Fruit fly (Drosophila melanogaster) whole organism, embryonic: ENCODE data around the gene Pgant8.

Experiments used
- Awh ChIP-seq: fragments of 200-800 bp; sonication (Bioruptor generic); IDR thresholded peaks from 2 replicates; pipeline ENCODE4, ENCODE4 v1.3.6; 2022; ENCODE audit warnings: missing biosample characterization, missing genetic modification characterization
- CG10321 ChIP-seq: fragments of 200-800 bp; sonication (Bioruptor generic); IDR thresholded peaks from 2 replicates; pipeline ENCODE4 v1.3.6; 2022; ENCODE audit warnings: missing biosample characterization, missing genetic modification characterization
- CG11398 ChIP-seq: fragments of 200-800 bp; sonication (Bioruptor generic); optimal IDR thresholded peaks from 2 replicates; lab custom pipeline; 2016; ENCODE audit warnings: missing biosample characterization, missing genetic modification characterization
- CG12104 ChIP-seq: fragments of 200-800 bp; sonication (Bioruptor generic); optimal IDR thresholded peaks from 3 replicates; lab custom pipeline; 2016; ENCODE audit warnings: missing biosample characterization, missing genetic modification characterization
- CG12155 ChIP-seq: fragments of 200-800 bp; sonication (Bioruptor generic); optimal IDR thresholded peaks from 3 replicates; lab custom pipeline; 2016; ENCODE audit warnings: missing biosample characterization, missing genetic modification characterization
- CG12659 ChIP-seq: fragments of 200-800 bp; sonication (Bioruptor generic); optimal IDR thresholded peaks from 3 replicates; lab custom pipeline; 2017; ENCODE audit warnings: mild to moderate bottlenecking, missing biosample characterization, missing genetic modification reagents, missing genetic modification characterization
- CG12744 ChIP-seq: fragments of 200-800 bp; sonication (Bioruptor generic); optimal IDR thresholded peaks from 2 replicates; lab custom pipeline; 2016; ENCODE audit warnings: missing biosample characterization, missing genetic modification characterization
- CG13123 ChIP-seq: fragments of 200-800 bp; sonication (Bioruptor generic); optimal IDR thresholded peaks from 2 replicates; lab custom pipeline; 2016; ENCODE audit warnings: missing biosample characterization, missing genetic modification characterization
- CG13624 ChIP-seq: fragments of 200-800 bp; sonication (Bioruptor generic); optimal IDR thresholded peaks from 2 replicates; lab custom pipeline; 2016; ENCODE audit warnings: missing biosample characterization, missing genetic modification characterization
- CG14667 ChIP-seq: fragments of 200-800 bp; sonication (Bioruptor generic); IDR thresholded peaks from 2 replicates; pipeline ENCODE4 v1.3.6; 2022; ENCODE audit warnings: missing biosample characterization, missing genetic modification characterization
- CG1529 ChIP-seq: fragments of 200-800 bp; sonication (Bioruptor generic); optimal IDR thresholded peaks from 3 replicates; lab custom pipeline; 2018; ENCODE audit warnings: missing biosample characterization, missing genetic modification characterization
- CG18262 ChIP-seq: fragments of 200-800 bp; optimal IDR thresholded peaks from 3 replicates; lab custom pipeline; 2019; ENCODE audit warnings: missing biosample characterization, mild to moderate bottlenecking, missing genetic modification characterization, moderate library complexity
- CG18476 ChIP-seq: fragments of 200-800 bp; sonication (Bioruptor generic); optimal IDR thresholded peaks from 2 replicates; lab custom pipeline; 2016; ENCODE audit warnings: missing biosample characterization, mild to moderate bottlenecking, missing genetic modification characterization
- CG18764 ChIP-seq: fragments of 200-800 bp; sonication (Bioruptor generic); optimal IDR thresholded peaks from 3 replicates; lab custom pipeline; 2016; ENCODE audit warnings: missing biosample characterization, missing genetic modification characterization
- CG2120 ChIP-seq: fragments of 200-800 bp; sonication (Bioruptor generic); optimal IDR thresholded peaks from 3 replicates; lab custom pipeline; 2016; ENCODE audit warnings: missing biosample characterization, missing genetic modification characterization
- CG3065 ChIP-seq: fragments of 200-800 bp; sonication (Bioruptor generic); optimal IDR thresholded peaks from 2 replicates; lab custom pipeline; 2016; ENCODE audit warnings: missing biosample characterization, missing genetic modification characterization
- CG3163 ChIP-seq: fragments of 200-800 bp; sonication (Bioruptor generic); optimal IDR thresholded peaks from 3 replicates; lab custom pipeline; 2016; ENCODE audit warnings: missing biosample characterization, missing genetic modification characterization
- CG34224 ChIP-seq: fragments of 200-800 bp; sonication (Bioruptor generic); IDR thresholded peaks from 3 replicates; pipeline ENCODE4 v1.3.6; 2022; ENCODE audit warnings: missing biosample characterization, missing genetic modification characterization; ENCODE audit not compliant: partially characterized antibody
- CG5245 ChIP-seq: fragments of 200-800 bp; sonication (Bioruptor generic); optimal IDR thresholded peaks from 3 replicates; lab custom pipeline; 2016; ENCODE audit warnings: missing biosample characterization, missing genetic modification characterization
- CG7745 ChIP-seq: fragments of 200-800 bp; sonication (Bioruptor generic); optimal IDR thresholded peaks from 2 replicates; lab custom pipeline; 2018; ENCODE audit warnings: missing biosample characterization, mild to moderate bottlenecking, missing genetic modification characterization, moderate library complexity
- CG8388 ChIP-seq: fragments of 200-800 bp; sonication (Bioruptor generic); optimal IDR thresholded peaks from 2 replicates; lab custom pipeline; 2019; ENCODE audit warnings: missing biosample characterization, mild to moderate bottlenecking, missing genetic modification characterization, moderate library complexity
- CG9609 ChIP-seq: fragments of 200-800 bp; sonication (Bioruptor generic); optimal IDR thresholded peaks from 3 replicates; lab custom pipeline; 2016; ENCODE audit warnings: missing biosample characterization, missing genetic modification characterization
- CG9932 ChIP-seq: fragments of 200-800 bp; sonication (Bioruptor generic); IDR thresholded peaks from 2 replicates; pipeline ENCODE4 v1.3.6; 2022; ENCODE audit warnings: missing biosample characterization, missing genetic modification characterization
- D ChIP-seq, 2 experiments: fragments of 200-800 bp in 1 of 2; fragments of >200 bp in 1 of 2; sonication (Bioruptor generic) in 1 of 2; optimal IDR thresholded peaks; 2 replicates in 1 of 2; 3 replicates in 1 of 2; lab custom pipeline; 2017; ENCODE audit warnings: mild to moderate bottlenecking in 1 of 2, missing biosample characterization in 1 of 2, missing genetic modification characterization in 1 of 2, missing genetic modification reagents in 1 of 2
- Dll ChIP-seq: fragments of 200-800 bp; sonication (Bioruptor generic); IDR thresholded peaks from 4 replicates; pipeline ENCODE4 v1.3.6; 2022; ENCODE audit warnings: missing biosample characterization, missing genetic modification characterization; ENCODE audit not compliant: partially characterized antibody
- Hmr ChIP-seq: fragments of 200-800 bp; sonication (Bioruptor generic); optimal IDR thresholded peaks from 3 replicates; lab custom pipeline; 2017; ENCODE audit warnings: mild to moderate bottlenecking, missing biosample characterization, missing genetic modification reagents, missing genetic modification characterization
- Hr78 ChIP-seq, 2 experiments: fragments of 200-800 bp in 1 of 2; fragments of >200 bp in 1 of 2; sonication (Bioruptor generic) in 1 of 2; optimal IDR thresholded peaks; 2 replicates each; lab custom pipeline; 2017 to 2019; ENCODE audit warnings: missing biosample characterization in 2 of 2, missing genetic modification characterization in 2 of 2, mild to moderate bottlenecking in 1 of 2, moderate library complexity in 1 of 2
- NFAT ChIP-seq: fragments of 200-800 bp; sonication (Bioruptor generic); IDR thresholded peaks from 2 replicates; pipeline ENCODE4 v1.3.6; 2022; ENCODE audit warnings: missing biosample characterization, missing genetic modification characterization
- Sry-β ChIP-seq: fragments of 200-800 bp; sonication (Bioruptor generic); optimal IDR thresholded peaks from 2 replicates; lab custom pipeline; 2018; ENCODE audit warnings: missing biosample characterization, mild to moderate bottlenecking, missing genetic modification characterization, moderate library complexity
- Sry-δ ChIP-seq: fragments of 200-800 bp; sonication (Bioruptor generic); optimal IDR thresholded peaks from 2 replicates; lab custom pipeline; 2016; ENCODE audit warnings: missing biosample characterization, missing genetic modification characterization
- Usf ChIP-seq: fragments of 200-800 bp; sonication (Bioruptor generic); optimal IDR thresholded peaks from 2 replicates; lab custom pipeline; 2017; ENCODE audit warnings: missing genotype, missing biosample characterization, missing genetic modification characterization
- ara ChIP-seq: fragments of 200-800 bp; sonication (Bioruptor generic); IDR thresholded peaks from 2 replicates; pipeline ENCODE4 v1.3.6; 2022; ENCODE audit warnings: missing biosample characterization, missing genetic modification characterization
- ash1 ChIP-seq: fragments of 200-800 bp; sonication (Bioruptor generic); optimal IDR thresholded peaks from 2 replicates; lab custom pipeline; 2018; ENCODE audit warnings: missing biosample characterization, mild to moderate bottlenecking, missing genetic modification characterization
- ato ChIP-seq: fragments of 200-800 bp; sonication (Bioruptor generic); IDR thresholded peaks from 2 replicates; pipeline ENCODE4 v1.3.6; 2022; ENCODE audit warnings: missing biosample characterization, missing genetic modification characterization; ENCODE audit not compliant: partially characterized antibody
- az2 ChIP-seq: fragments of 200-800 bp; sonication (Bioruptor generic); optimal IDR thresholded peaks from 3 replicates; lab custom pipeline; 2016; ENCODE audit warnings: missing biosample characterization, missing genetic modification characterization
- cwo ChIP-seq: fragments of 200-800 bp; sonication (Bioruptor generic); optimal IDR thresholded peaks from 3 replicates; lab custom pipeline; 2017; ENCODE audit warnings: missing biosample characterization, missing genetic modification characterization, mild to moderate bottlenecking, moderate library complexity, missing genetic modification reagents
- dmrt11E ChIP-seq: fragments of 200-800 bp; sonication (Bioruptor generic); optimal IDR thresholded peaks from 3 replicates; lab custom pipeline; 2018; ENCODE audit warnings: missing biosample characterization, mild to moderate bottlenecking, missing genetic modification characterization, moderate library complexity
- fru ChIP-seq: fragments of >200 bp; optimal IDR thresholded peaks from 2 replicates; lab custom pipeline; 2017
- ind ChIP-seq: fragments of 200-800 bp; sonication (Bioruptor generic); optimal IDR thresholded peaks from 3 replicates; lab custom pipeline; 2016; ENCODE audit warnings: missing biosample characterization, missing genetic modification characterization
- ken ChIP-seq: fragments of 200-800 bp; sonication (Bioruptor generic); IDR thresholded peaks from 3 replicates; pipeline ENCODE4 v1.3.6; 2022; ENCODE audit warnings: missing biosample characterization, missing genetic modification characterization
- luna ChIP-seq: fragments of 200-800 bp; sonication (Bioruptor generic); optimal IDR thresholded peaks from 2 replicates; lab custom pipeline; 2016; ENCODE audit warnings: missing biosample characterization, missing genetic modification characterization
- nom ChIP-seq: fragments of 200-800 bp; sonication (Bioruptor generic); optimal IDR thresholded peaks from 2 replicates; lab custom pipeline; 2017; ENCODE audit warnings: missing biosample characterization, missing genetic modification characterization, mild to moderate bottlenecking, moderate library complexity, missing genetic modification reagents
- pnt ChIP-seq: fragments of 200-800 bp; sonication (Bioruptor generic); optimal IDR thresholded peaks from 3 replicates; lab custom pipeline; 2016; ENCODE audit warnings: missing biosample characterization, missing genetic modification characterization
- sd ChIP-seq: fragments of 200-800 bp; sonication (Bioruptor generic); optimal IDR thresholded peaks from 3 replicates; lab custom pipeline; 2018; ENCODE audit warnings: missing biosample characterization, mild to moderate bottlenecking, missing genetic modification characterization, moderate library complexity
- sima ChIP-seq: fragments of 200-800 bp; sonication (Bioruptor generic); optimal IDR thresholded peaks from 2 replicates; lab custom pipeline; 2016; ENCODE audit warnings: missing biosample characterization, missing genetic modification characterization
- slp2 ChIP-seq: fragments of 200-800 bp; sonication (Bioruptor generic); optimal IDR thresholded peaks from 2 replicates; lab custom pipeline; 2016; ENCODE audit warnings: missing biosample characterization, missing genetic modification characterization
- stc ChIP-seq: fragments of 200-800 bp; sonication (Bioruptor generic); IDR thresholded peaks from 2 replicates; pipeline ENCODE4 v1.3.6; 2022; ENCODE audit warnings: missing biosample characterization, missing genetic modification characterization
- tgo ChIP-seq: fragments of 200-800 bp; sonication (Bioruptor generic); IDR thresholded peaks from 3 replicates; pipeline ENCODE4 v1.3.6; 2022; ENCODE audit warnings: missing biosample characterization, missing genetic modification characterization
- trem ChIP-seq: fragments of 200-800 bp; optimal IDR thresholded peaks from 3 replicates; lab custom pipeline; 2019; ENCODE audit warnings: missing biosample characterization, mild to moderate bottlenecking, missing genetic modification characterization, moderate library complexity
- ttk ChIP-seq: fragments of 200-800 bp; sonication (Bioruptor generic); IDR thresholded peaks from 2 replicates; pipeline ENCODE4 v2.1.2; 2022; ENCODE audit warnings: missing biosample characterization, missing genetic modification characterization

Gene Pgant8

dm6 chr3L:15715788-15716503 is 32.3 kb downstream of the Pgant8 start, which contains the start of gene CG42571:
CG42571 (plus strand) TSS chr3L:15716453.
- TF ChIP-seq CG7745, result peak; percentile 67
- TF ChIP-seq ash1 (GFP tag; lab: Kevin White, UChicago), result no peak
- no peak for TF ChIP-seq sd (tag; lab: Kevin White, UChicago)
- peak; percentile 51 for TF ChIP-seq dmrt11E (tag; lab: Kevin White, UChicago)
- TF ChIP-seq NFAT (GFP tag; lab: Robert Waterston, UW), result no peak
- TF ChIP-seq CG11398 (GFP tag; lab: Kevin White, UChicago), result peak; percentile 63
- peak; percentile 11 for TF ChIP-seq CG13123 (GFP tag; lab: Kevin White, UChicago)
- no peak for TF ChIP-seq CG5245
- no peak for TF ChIP-seq CG9609 (GFP tag; lab: Kevin White, UChicago)
- no peak for TF ChIP-seq az2 (GFP tag; lab: Kevin White, UChicago)
- TF ChIP-seq CG12104 (GFP tag; lab: Kevin White, UChicago), result no peak
- TF ChIP-seq CG18764 (GFP tag; lab: Kevin White, UChicago), result peak; percentile 44
- TF ChIP-seq Usf (GFP tag; lab: Kevin White, UChicago), result no peak
- TF ChIP-seq Sry-δ (GFP tag; lab: Kevin White, UChicago), result no peak
- no peak for TF ChIP-seq CG12155
- no peak for TF ChIP-seq CG18476 (GFP tag; lab: Kevin White, UChicago)
- peak in 1 of 2 experiments; percentile 72 for TF ChIP-seq Hr78 (GFP tag; optimal IDR thresholded peaks at IDR 0.05; lab: Kevin White, UChicago)
- no peak for TF ChIP-seq cwo (GFP tag; lab: Kevin White, UChicago)
- TF ChIP-seq CG3065 (GFP tag; lab: Kevin White, UChicago), result peak; percentile 8
- no peak for TF ChIP-seq sima
- peak; percentile 61 for TF ChIP-seq CG1529 (GFP tag; lab: Kevin White, UChicago)
- TF ChIP-seq luna (GFP tag; lab: Kevin White, UChicago), result no peak
- no peak for TF ChIP-seq CG14667 (GFP tag; lab: Robert Waterston, UW)
- TF ChIP-seq Dll, result no peak
- TF ChIP-seq CG10321 (GFP tag; lab: Robert Waterston, UW), result no peak
- no peak for TF ChIP-seq ato (GFP tag; lab: Robert Waterston, UW)
- no peak for TF ChIP-seq ken (GFP tag; lab: Robert Waterston, UW)
- TF ChIP-seq fru (lab: Kevin White, UChicago), result no peak
- TF ChIP-seq CG8388 (GFP tag; lab: Kevin White, UChicago), result no peak
- TF ChIP-seq Sry-β (GFP tag; lab: Kevin White, UChicago), result no peak
- TF ChIP-seq CG3163 (GFP tag; lab: Kevin White, UChicago), result no peak
- peak; percentile 60; the same call in 1 of the 2 replicates for TF ChIP-seq stc (GFP tag; lab: Robert Waterston, UW)
- no peak for TF ChIP-seq CG12659
- TF ChIP-seq CG34224 (GFP tag; lab: Robert Waterston, UW), result no peak
- TF ChIP-seq nom (GFP tag; lab: Kevin White, UChicago), result no peak
- TF ChIP-seq ttk (GFP tag; lab: Robert Waterston, UW), result no peak
- TF ChIP-seq CG9932 (GFP tag; lab: Robert Waterston, UW), result no peak
- no peak for TF ChIP-seq ind
- peak; percentile 63; the same call in 1 of the 2 replicates for TF ChIP-seq ara (GFP tag; lab: Robert Waterston, UW)
- TF ChIP-seq pnt (GFP tag; lab: Kevin White, UChicago), result peak; percentile 3
- TF ChIP-seq CG2120 (GFP tag; lab: Kevin White, UChicago), result no peak
- TF ChIP-seq Awh (GFP tag; lab: Robert Waterston, UW), result peak; percentile 79
- TF ChIP-seq CG13624 (GFP tag; lab: Kevin White, UChicago), result no peak
- TF ChIP-seq Hmr, result no peak
- TF ChIP-seq trem (tag; lab: Kevin White, UChicago), result no peak
- peak; percentile 17 for TF ChIP-seq CG18262 (tag; lab: Kevin White, UChicago)
- no peak for TF ChIP-seq D (optimal IDR thresholded peaks at IDR 0.05; lab: Kevin White, UChicago)
- TF ChIP-seq D (GFP tag; optimal IDR thresholded peaks at IDR 0.05; lab: Kevin White, UChicago), result peak; percentile 23
- no peak for TF ChIP-seq tgo (GFP tag; lab: Robert Waterston, UW)
- TF ChIP-seq CG12744 (GFP tag; lab: Kevin White, UChicago), result no peak
- TF ChIP-seq slp2 (GFP tag; lab: Kevin White, UChicago), result no peak
